Fruit fly (Drosophila melanogaster) whole organism, wandering third instar larva: ENCODE results near the gene CG31687.

Experiments used
- Abd-B ChIP-seq: fragments of >200 bp; optimal IDR thresholded peaks from 2 replicates; lab custom pipeline; 2017; ENCODE audit warnings: missing biosample characterization, missing genetic modification characterization
- CG32264 ChIP-seq: fragments of 200-800 bp; sonication (Bioruptor generic); optimal IDR thresholded peaks from 2 replicates; lab custom pipeline; 2016; ENCODE audit warnings: missing biosample characterization, missing genetic modification characterization
- CG9705 ChIP-seq: fragments of 200-800 bp; sonication (Bioruptor generic); optimal IDR thresholded peaks from 2 replicates; lab custom pipeline; 2018; ENCODE audit warnings: missing biosample characterization, mild to moderate bottlenecking, missing genetic modification characterization
- CrebA ChIP-seq: fragments of 200-800 bp; sonication (Bioruptor generic); optimal IDR thresholded peaks from 2 replicates; lab custom pipeline; 2016; ENCODE audit warnings: missing biosample characterization, mild to moderate bottlenecking, missing genetic modification characterization, borderline replicate concordance
- Dfd ChIP-seq: fragments of >200 bp; optimal IDR thresholded peaks from 2 replicates; lab custom pipeline; 2017; ENCODE audit warnings: missing biosample characterization, missing genetic modification characterization
- Dif ChIP-seq: fragments of 200-275, 200-300 bp; sonication (Bioruptor generic); optimal IDR thresholded peaks from 2 replicates; lab custom pipeline; 2018; ENCODE audit warnings: missing biosample characterization, missing genetic modification characterization; ENCODE audit not compliant: partially characterized antibody
- GATAd ChIP-seq: sonication (Bioruptor generic); optimal IDR thresholded peaks from 2 replicates; lab custom pipeline; 2016; ENCODE audit warnings: missing biosample characterization, missing genetic modification characterization
- HLH106 ChIP-seq: fragments of 200-800 bp; optimal IDR thresholded peaks from 3 replicates; lab custom pipeline; 2019; ENCODE audit warnings: missing biosample characterization, mild to moderate bottlenecking, missing genetic modification characterization, moderate library complexity
- Hnf4 ChIP-seq: fragments of 200-800 bp; sonication (Bioruptor generic); optimal IDR thresholded peaks from 2 replicates; lab custom pipeline; 2016; ENCODE audit warnings: missing biosample characterization, mild to moderate bottlenecking, missing genetic modification characterization
- Hr78 ChIP-seq: fragments of >200 bp; optimal IDR thresholded peaks from 2 replicates; lab custom pipeline; 2017; ENCODE audit warnings: missing biosample characterization, missing genetic modification characterization
- Hr83 ChIP-seq: fragments of 200-300 bp; sonication (Bioruptor generic); optimal IDR thresholded peaks from 2 replicates; lab custom pipeline; 2016; ENCODE audit warnings: missing biosample characterization, mild to moderate bottlenecking, missing genetic modification characterization, moderate library complexity; ENCODE audit not compliant: poor library complexity, severe bottlenecking
- Jra ChIP-seq: sonication (Bioruptor generic); optimal IDR thresholded peaks from 2 replicates; lab custom pipeline; 2016; ENCODE audit warnings: missing biosample characterization, missing genetic modification characterization
- Mio ChIP-seq: sonication (Bioruptor generic); optimal IDR thresholded peaks from 2 replicates; lab custom pipeline; 2016; ENCODE audit warnings: missing biosample characterization, missing genetic modification characterization
- Myc ChIP-seq: fragments of >200 bp; optimal IDR thresholded peaks from 2 replicates; lab custom pipeline; 2017
- OdsH ChIP-seq: fragments of 200-800 bp; sonication (Bioruptor generic); optimal IDR thresholded peaks from 2 replicates; lab custom pipeline; 2016; ENCODE audit warnings: missing biosample characterization, mild to moderate bottlenecking, missing genetic modification characterization
- Sp1 ChIP-seq: fragments of 200-800 bp; sonication (Bioruptor generic); optimal IDR thresholded peaks from 3 replicates; lab custom pipeline; 2019; ENCODE audit warnings: missing biosample characterization, mild to moderate bottlenecking, missing genetic modification characterization, moderate library complexity
- Vsx2 ChIP-seq: fragments of 200-300, 225-300 bp; sonication (Bioruptor generic); optimal IDR thresholded peaks from 2 replicates; lab custom pipeline; 2018; ENCODE audit warnings: missing biosample characterization, missing genetic modification characterization; ENCODE audit not compliant: partially characterized antibody
- br ChIP-seq: fragments of 200-800 bp; sonication (Bioruptor generic); optimal IDR thresholded peaks from 2 replicates; lab custom pipeline; 2016; ENCODE audit warnings: missing biosample characterization, missing genetic modification characterization
- brk ChIP-seq: fragments of 200-800 bp; sonication (Bioruptor generic); optimal IDR thresholded peaks from 2 replicates; lab custom pipeline; 2016; ENCODE audit warnings: missing biosample characterization, mild to moderate bottlenecking, missing genetic modification characterization
- dl ChIP-seq, 2 experiments: fragments of 175-275, 200-275 bp in 1 of 2; fragments of 200-275 bp in 1 of 2; sonication (Bioruptor generic); optimal IDR thresholded peaks; lab custom pipeline; 2018; ENCODE audit warnings: mild to moderate bottlenecking in 2 of 2, missing biosample characterization in 2 of 2, missing genetic modification characterization in 2 of 2, moderate library complexity in 2 of 2; ENCODE audit not compliant: partially characterized antibody in 2 of 2, insufficient read depth in 1 of 2
- dmrt93B ChIP-seq: fragments of 200-800 bp; sonication (Bioruptor generic); optimal IDR thresholded peaks from 2 replicates; lab custom pipeline; 2018; ENCODE audit warnings: missing biosample characterization, mild to moderate bottlenecking, missing genetic modification characterization
- dsf ChIP-seq: sonication (Bioruptor generic); optimal IDR thresholded peaks from 2 replicates; lab custom pipeline; 2016; ENCODE audit warnings: missing biosample characterization, missing genetic modification characterization, borderline replicate concordance
- foxo ChIP-seq, 2 experiments: fragments of 200-800 bp; sonication (Bioruptor generic); optimal IDR thresholded peaks; 2 replicates in 1 of 2; 3 replicates in 1 of 2; lab custom pipeline; 2016 to 2017; ENCODE audit warnings: missing biosample characterization in 2 of 2, missing genetic modification characterization in 2 of 2
- fru ChIP-seq: fragments of 200-800 bp; sonication (Bioruptor generic); optimal IDR thresholded peaks from 3 replicates; lab custom pipeline; 2016; ENCODE audit warnings: missing biosample characterization, mild to moderate bottlenecking, missing genetic modification characterization
- h ChIP-seq: fragments of 200-800 bp; sonication (Bioruptor generic); optimal IDR thresholded peaks from 3 replicates; lab custom pipeline; 2016; ENCODE audit warnings: missing biosample characterization, mild to moderate bottlenecking, missing genetic modification characterization
- lola ChIP-seq: fragments of >200 bp; optimal IDR thresholded peaks from 2 replicates; lab custom pipeline; 2017; ENCODE audit warnings: missing biosample characterization, missing genetic modification characterization
- pan ChIP-seq: fragments of >200 bp; optimal IDR thresholded peaks from 2 replicates; lab custom pipeline; 2017
- rgr ChIP-seq: fragments of 200-800 bp; sonication (Bioruptor generic); optimal IDR thresholded peaks from 3 replicates; lab custom pipeline; 2016; ENCODE audit warnings: missing biosample characterization, mild to moderate bottlenecking, missing genetic modification characterization
- sage ChIP-seq: fragments of 200-800 bp; sonication (Bioruptor generic); optimal IDR thresholded peaks from 2 replicates; lab custom pipeline; 2016; ENCODE audit warnings: missing biosample characterization, mild to moderate bottlenecking, missing genetic modification characterization
- sv ChIP-seq: fragments of 200-800 bp; sonication (Bioruptor generic); optimal IDR thresholded peaks from 3 replicates; lab custom pipeline; 2016; ENCODE audit warnings: missing biosample characterization, missing genetic modification characterization
- tai ChIP-seq: sonication (Bioruptor generic); optimal IDR thresholded peaks from 2 replicates; lab custom pipeline; 2016; ENCODE audit warnings: missing biosample characterization, missing genetic modification characterization
- usp ChIP-seq: fragments of >200 bp; optimal IDR thresholded peaks from 2 replicates; lab custom pipeline; 2017; ENCODE audit warnings: missing biosample characterization, missing genetic modification characterization
- woc ChIP-seq: sonication (Bioruptor generic); optimal IDR thresholded peaks from 2 replicates; lab custom pipeline; 2016; ENCODE audit warnings: missing biosample characterization, mild to moderate bottlenecking, missing genetic modification characterization

The CG31687 gene

DNA sequence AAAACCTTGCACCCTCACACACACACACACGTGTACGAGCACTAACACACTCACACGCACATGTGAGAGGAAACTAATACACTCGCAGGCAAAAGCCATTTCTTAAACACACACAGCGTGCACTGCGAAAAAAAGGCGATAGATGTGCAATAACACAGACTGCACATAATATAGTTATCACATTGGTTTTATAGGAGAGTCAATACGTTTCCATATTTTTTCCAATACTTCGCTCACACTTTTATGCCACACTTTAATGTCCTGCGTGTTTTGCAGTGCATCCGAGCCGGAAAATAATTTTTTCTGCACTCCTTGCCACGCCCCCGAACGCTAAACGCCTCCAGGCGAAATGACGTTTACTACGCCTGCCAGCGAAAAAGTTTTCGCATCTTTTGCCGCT, 29.7 kb downstream of the CG31687 start:
- TF ChIP-seq CG9705 (GFP tag; lab: Kevin White, UChicago) = no peak
- no peak for TF ChIP-seq CG32264 (GFP tag; lab: Kevin White, UChicago)
- TF ChIP-seq Vsx2 (GFP tag; lab: Kevin White, UChicago) = no peak
- TF ChIP-seq Hr78 = no peak
- TF ChIP-seq Hnf4 (GFP tag; lab: Kevin White, UChicago) = no peak
- TF ChIP-seq rgr (GFP tag; lab: Kevin White, UChicago) = no peak
- TF ChIP-seq lola (GFP tag; lab: Kevin White, UChicago) = no peak
- no peak for TF ChIP-seq Hr83
- no peak for TF ChIP-seq Dif (GFP tag; lab: Kevin White, UChicago)
- TF ChIP-seq dsf (GFP tag; lab: Kevin White, UChicago) = no peak
- no peak for TF ChIP-seq foxo (GFP tag; optimal IDR thresholded peaks at IDR 0.05; lab: Kevin White, UChicago)
- no peak for TF ChIP-seq dmrt93B
- TF ChIP-seq dl (GFP tag; optimal IDR thresholded peaks at IDR 0.05; lab: Kevin White, UChicago; ENCODE audit: insufficient read depth in 1 of 2, partially characterized antibody in 2 of 2) = no peak
- no peak for TF ChIP-seq GATAd (GFP tag; lab: Kevin White, UChicago)

DNA sequence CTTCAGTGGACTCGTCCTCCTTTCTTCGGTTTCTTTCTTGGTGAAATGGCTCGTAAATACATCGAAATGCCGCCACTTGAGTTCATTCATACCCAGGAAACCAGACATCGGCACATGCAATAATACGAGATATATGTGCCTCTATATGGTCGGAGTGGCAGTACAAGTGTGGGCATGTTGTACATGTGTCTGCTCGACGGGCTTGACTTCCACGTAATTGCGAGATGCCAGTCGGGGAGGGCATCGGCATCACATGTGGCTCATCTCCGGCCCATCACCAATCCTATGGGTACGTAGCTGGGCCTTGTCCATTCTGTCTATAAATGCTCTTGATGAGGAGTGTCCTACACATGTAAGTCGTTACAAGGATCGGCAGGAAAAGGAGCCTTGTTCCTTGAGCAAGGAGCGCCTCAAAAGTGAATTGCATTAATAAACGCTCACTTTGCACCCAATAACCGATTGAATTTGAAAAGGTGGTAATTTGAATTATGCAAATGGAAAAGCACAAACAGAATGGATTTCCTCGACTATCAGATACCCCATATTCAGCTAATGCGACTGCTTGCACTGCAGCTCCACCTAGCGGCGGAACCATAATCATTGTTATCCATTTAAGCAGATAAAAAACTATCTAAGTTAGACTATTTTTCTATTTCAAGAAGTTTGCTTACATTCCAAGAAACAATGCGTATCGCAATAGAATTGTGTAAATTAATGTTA, 31.3 kb downstream of the CG31687 start:
- TF ChIP-seq GATAd (GFP tag; lab: Kevin White, UChicago) (no peak), Hnf4 (GFP tag; lab: Kevin White, UChicago) (no peak), sv (GFP tag; lab: Kevin White, UChicago) (no peak), h (GFP tag; lab: Kevin White, UChicago) (no peak), Jra (GFP tag; lab: Kevin White, UChicago) (no peak), tai (GFP tag; lab: Kevin White, UChicago) (no peak), Hr83 (no peak), dsf (GFP tag; lab: Kevin White, UChicago) (no peak), br (no peak), lola (GFP tag; lab: Kevin White, UChicago) (no peak), sage (GFP tag; lab: Kevin White, UChicago) (no peak), Sp1 (GFP tag; lab: Kevin White, UChicago) (no peak), CG9705 (GFP tag; lab: Kevin White, UChicago) (no peak), CG32264 (GFP tag; lab: Kevin White, UChicago) (no peak), CrebA (GFP tag; lab: Kevin White, UChicago) (no peak)

DNA sequence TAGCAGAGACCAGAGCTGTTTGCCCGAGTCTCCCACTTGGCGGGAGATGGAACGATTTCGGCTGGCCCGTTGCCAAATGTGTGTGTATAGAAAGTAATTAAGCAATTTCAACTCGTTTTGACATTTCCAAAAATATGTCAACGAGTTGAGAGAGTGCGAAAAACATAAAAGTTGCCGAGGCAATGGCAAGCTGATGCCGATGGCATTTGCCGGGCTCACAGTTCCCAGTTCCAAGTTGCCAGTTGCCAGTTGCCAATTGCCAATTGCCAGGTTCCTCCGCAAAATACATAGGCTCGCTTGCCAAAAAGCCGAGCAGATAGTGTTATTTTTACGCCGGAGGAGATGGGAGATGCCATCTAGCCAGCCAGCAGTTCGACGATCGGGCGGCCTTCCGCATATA, 33.6 kb downstream of the CG31687 start:
- no peak for TF ChIP-seq tai (GFP tag; lab: Kevin White, UChicago)
- no peak for TF ChIP-seq dsf (GFP tag; lab: Kevin White, UChicago)
- no peak for TF ChIP-seq usp (GFP tag; lab: Kevin White, UChicago)
- TF ChIP-seq fru (GFP tag; lab: Kevin White, UChicago) = no peak
- no peak for TF ChIP-seq Dfd (GFP tag; lab: Kevin White, UChicago)
- TF ChIP-seq br = no peak
- no peak for TF ChIP-seq rgr (GFP tag; lab: Kevin White, UChicago)
- no peak for TF ChIP-seq HLH106 (tag; lab: Kevin White, UChicago)
- no peak for TF ChIP-seq brk
- TF ChIP-seq, all 38 proteins: peak for 0

DNA sequence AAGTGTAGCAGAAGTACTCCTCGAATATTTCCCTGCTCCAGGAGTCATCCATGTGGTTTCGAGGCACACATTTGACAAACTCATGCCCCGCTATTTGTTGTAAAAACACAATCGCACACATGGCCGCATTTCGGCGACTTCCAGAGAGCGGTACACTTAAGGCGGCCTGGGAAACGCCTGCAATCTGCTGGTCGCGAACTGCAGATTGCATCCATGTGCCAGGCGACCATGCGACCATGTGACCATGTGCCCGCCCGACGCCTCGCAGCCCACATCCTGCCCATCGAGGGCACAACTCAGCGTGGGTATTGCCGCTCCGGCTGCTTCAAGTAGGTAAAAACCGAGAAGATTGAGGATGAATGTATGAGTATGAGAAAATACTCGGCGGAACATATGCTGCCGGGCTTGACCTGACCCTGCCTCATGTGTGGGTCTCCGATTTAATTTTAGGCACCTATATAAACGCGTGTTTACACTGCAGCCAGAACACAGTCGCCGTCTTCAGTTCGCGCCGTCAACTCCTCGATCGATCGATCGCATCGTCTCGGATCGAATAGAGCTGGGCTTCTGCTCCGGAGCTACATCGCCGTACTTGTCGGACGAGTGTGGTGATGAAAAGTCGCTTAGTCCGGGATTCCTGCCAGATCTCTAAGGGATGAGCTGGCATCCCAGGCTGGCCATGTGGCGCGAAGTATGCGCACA, 36.2 kb downstream of the CG31687 start:
- TF ChIP-seq CG9705 (GFP tag; lab: Kevin White, UChicago) (no peak), usp (GFP tag; lab: Kevin White, UChicago) (no peak), Vsx2 (GFP tag; lab: Kevin White, UChicago) (no peak), tai (GFP tag; lab: Kevin White, UChicago) (no peak), sv (GFP tag; lab: Kevin White, UChicago) (no peak), br (no peak), woc (GFP tag; lab: Kevin White, UChicago) (no peak), OdsH (GFP tag; lab: Kevin White, UChicago) (no peak), Myc (lab: Kevin White, UChicago) (no peak), sage (GFP tag; lab: Kevin White, UChicago) (no peak), Mio (GFP tag; lab: Kevin White, UChicago) (no peak), Abd-B (GFP tag; lab: Kevin White, UChicago) (no peak), Hr83 (no peak), GATAd (GFP tag; lab: Kevin White, UChicago) (no peak), Dfd (GFP tag; lab: Kevin White, UChicago) (no peak), HLH106 (tag; lab: Kevin White, UChicago) (no peak), pan (lab: Kevin White, UChicago) (no peak), Hr78 (no peak)
